Fruit fly (Drosophila melanogaster) whole organism, wandering third instar larva: ENCODE measurements around the gene bun.

Experiments
- CG32264 ChIP-seq: fragments of 200-800 bp; sonication (Bioruptor generic); optimal IDR thresholded peaks from 2 replicates; lab custom pipeline; 2016; ENCODE audit warnings: missing biosample characterization, missing genetic modification characterization
- N ChIP-seq: fragments of >200 bp; optimal IDR thresholded peaks from 2 replicates; lab custom pipeline; 2018; ENCODE audit warnings: missing biosample characterization, missing external identifiers, missing genetic modification characterization
- OdsH ChIP-seq: fragments of 200-800 bp; sonication (Bioruptor generic); optimal IDR thresholded peaks from 2 replicates; lab custom pipeline; 2016; ENCODE audit warnings: missing biosample characterization, mild to moderate bottlenecking, missing genetic modification characterization
- Rel ChIP-seq, 2 experiments: fragments of 200-800 bp; sonication (Bioruptor generic) in 1 of 2; optimal IDR thresholded peaks; 2 replicates in 1 of 2; 3 replicates in 1 of 2; lab custom pipeline; 2016 to 2019; ENCODE audit warnings: mild to moderate bottlenecking in 2 of 2, missing biosample characterization in 2 of 2, missing genetic modification characterization in 2 of 2, moderate library complexity in 1 of 2
- br ChIP-seq: fragments of 200-800 bp; sonication (Bioruptor generic); optimal IDR thresholded peaks from 2 replicates; lab custom pipeline; 2016; ENCODE audit warnings: missing biosample characterization, missing genetic modification characterization
- fru ChIP-seq: fragments of 200-800 bp; sonication (Bioruptor generic); optimal IDR thresholded peaks from 3 replicates; lab custom pipeline; 2016; ENCODE audit warnings: missing biosample characterization, mild to moderate bottlenecking, missing genetic modification characterization
- rgr ChIP-seq: fragments of 200-800 bp; sonication (Bioruptor generic); optimal IDR thresholded peaks from 3 replicates; lab custom pipeline; 2016; ENCODE audit warnings: missing biosample characterization, mild to moderate bottlenecking, missing genetic modification characterization
- sage ChIP-seq: fragments of 200-800 bp; sonication (Bioruptor generic); optimal IDR thresholded peaks from 2 replicates; lab custom pipeline; 2016; ENCODE audit warnings: missing biosample characterization, mild to moderate bottlenecking, missing genetic modification characterization
- sv ChIP-seq: fragments of 200-800 bp; sonication (Bioruptor generic); optimal IDR thresholded peaks from 3 replicates; lab custom pipeline; 2016; ENCODE audit warnings: missing biosample characterization, missing genetic modification characterization
- tai ChIP-seq: sonication (Bioruptor generic); optimal IDR thresholded peaks from 2 replicates; lab custom pipeline; 2016; ENCODE audit warnings: missing biosample characterization, missing genetic modification characterization
- usp ChIP-seq: fragments of >200 bp; optimal IDR thresholded peaks from 2 replicates; lab custom pipeline; 2017; ENCODE audit warnings: missing biosample characterization, missing genetic modification characterization

Gene bun

dm6 chr2L:12413899-12414298, 132.5 kb downstream of the bun start:
- no peak for TF ChIP-seq br (GFP tag; lab: Kevin White, UChicago)
- TF ChIP-seq tai = no peak
- TF ChIP-seq sv = no peak
- no peak for TF ChIP-seq fru (GFP tag; lab: Kevin White, UChicago)
- TF ChIP-seq Rel (GFP tag; optimal IDR thresholded peaks at IDR 0.05; lab: Kevin White, UChicago) = no peak
- no peak for TF ChIP-seq Rel (tag; optimal IDR thresholded peaks at IDR 0.05; lab: Kevin White, UChicago)
- TF ChIP-seq OdsH (GFP tag; lab: Kevin White, UChicago) = no peak
- TF ChIP-seq, all 38 proteins: peak for 0

dm6 chr2L:12410679-12411078, 135.7 kb downstream of the bun start:
- TF ChIP-seq CG32264 = no peak
- no peak for TF ChIP-seq rgr (GFP tag; lab: Kevin White, UChicago)
- TF ChIP-seq usp (GFP tag; lab: Kevin White, UChicago) = no peak
- no peak for TF ChIP-seq sv
- TF ChIP-seq tai = no peak
- TF ChIP-seq N = no peak
- TF ChIP-seq sage = no peak
- no peak for TF ChIP-seq Rel (GFP tag; optimal IDR thresholded peaks at IDR 0.05; lab: Kevin White, UChicago)
- no peak for TF ChIP-seq Rel (tag; optimal IDR thresholded peaks at IDR 0.05; lab: Kevin White, UChicago)
